Fruit fly (Drosophila melanogaster) whole organism, prepupa: ENCODE results near the gene ro.

ENCODE experiments used
- Blimp-1 ChIP-seq: fragments of 200-800 bp; sonication (Bioruptor generic); optimal IDR thresholded peaks from 3 replicates; lab custom pipeline; 2017; ENCODE audit warnings: missing biosample characterization, missing genetic modification characterization, mild to moderate bottlenecking, moderate library complexity, missing genetic modification reagents
- CG11902 ChIP-seq: fragments of 200-800 bp; sonication (Bioruptor generic); optimal IDR thresholded peaks from 3 replicates; lab custom pipeline; 2016; ENCODE audit warnings: missing biosample characterization, missing genetic modification characterization
- CG15336 ChIP-seq: fragments of 200-800 bp; sonication (Bioruptor generic); IDR thresholded peaks from 2 replicates; pipeline ENCODE4 v1.3.6; 2022; ENCODE audit warnings: missing biosample characterization, missing genetic modification characterization
- CG1621 ChIP-seq: fragments of 200-800 bp; sonication (Bioruptor generic); optimal IDR thresholded peaks from 3 replicates; lab custom pipeline; 2018; ENCODE audit warnings: missing biosample characterization, mild to moderate bottlenecking, missing genetic modification characterization
- CG31627 ChIP-seq: fragments of 200-800 bp; sonication (Bioruptor generic); optimal IDR thresholded peaks from 3 replicates; lab custom pipeline; 2016; ENCODE audit warnings: missing biosample characterization, missing genetic modification characterization
- CG32006 ChIP-seq: fragments of 200-800 bp; sonication (Bioruptor generic); optimal IDR thresholded peaks from 3 replicates; lab custom pipeline; 2017; ENCODE audit warnings: missing biosample characterization, mild to moderate bottlenecking, missing genetic modification characterization
- CG3919 ChIP-seq: fragments of 200-800 bp; sonication (Bioruptor generic); optimal IDR thresholded peaks from 3 replicates; lab custom pipeline; 2016; ENCODE audit warnings: missing biosample characterization, missing genetic modification characterization
- CG6792 ChIP-seq: fragments of 200-800 bp; sonication (Bioruptor generic); optimal IDR thresholded peaks from 3 replicates; lab custom pipeline; 2016; ENCODE audit warnings: missing biosample characterization, missing genetic modification characterization
- CG6854 ChIP-seq: fragments of 200-800 bp; sonication (Bioruptor generic); optimal IDR thresholded peaks from 2 replicates; lab custom pipeline; 2017; ENCODE audit warnings: missing biosample characterization, mild to moderate bottlenecking, missing genetic modification characterization
- Eip78C ChIP-seq: fragments of 200-800 bp; sonication (Bioruptor generic); peaks from one replicate; lab custom pipeline; 2016; ENCODE audit warnings: missing biosample characterization, missing genetic modification characterization
- Eip93F ChIP-seq: fragments of 200-800 bp; sonication (Bioruptor generic); optimal IDR thresholded peaks from 2 replicates; lab custom pipeline; 2016; ENCODE audit warnings: missing biosample characterization, mild to moderate bottlenecking, missing genetic modification characterization
- Ets96B ChIP-seq: fragments of 200-800 bp; optimal IDR thresholded peaks from 2 replicates; lab custom pipeline; 2019; ENCODE audit warnings: missing biosample characterization, mild to moderate bottlenecking, missing genetic modification characterization, moderate library complexity
- Gug ChIP-seq: fragments of 200-800 bp; sonication (Bioruptor generic); IDR thresholded peaks from 2 replicates; pipeline ENCODE4 v1.3.6; 2022; ENCODE audit warnings: missing biosample characterization, missing genetic modification characterization
- Hr39 ChIP-seq: fragments of 200-800 bp; sonication (Bioruptor generic); optimal IDR thresholded peaks from 2 replicates; lab custom pipeline; 2016; ENCODE audit warnings: missing biosample characterization, missing genetic modification characterization
- Hr4 ChIP-seq: fragments of 200-800 bp; sonication (Bioruptor generic); optimal IDR thresholded peaks from 3 replicates; lab custom pipeline; 2016; ENCODE audit warnings: missing biosample characterization, missing genetic modification characterization
- Met ChIP-seq: fragments of 200-800 bp; sonication (Bioruptor generic); optimal IDR thresholded peaks from 3 replicates; lab custom pipeline; 2016; ENCODE audit warnings: missing biosample characterization, missing genetic modification characterization
- OdsH ChIP-seq: fragments of 200-800 bp; sonication (Bioruptor generic); optimal IDR thresholded peaks from 3 replicates; lab custom pipeline; 2016; ENCODE audit warnings: missing biosample characterization, missing genetic modification characterization
- Smox ChIP-seq: fragments of 200-800 bp; sonication (Bioruptor generic); optimal IDR thresholded peaks from 3 replicates; lab custom pipeline; 2016; ENCODE audit warnings: missing biosample characterization, missing genetic modification characterization
- Sox102F ChIP-seq: fragments of 200-800 bp; sonication (Bioruptor generic); optimal IDR thresholded peaks from 2 replicates; lab custom pipeline; 2016; ENCODE audit warnings: missing biosample characterization, mild to moderate bottlenecking, missing genetic modification characterization
- Sox15 ChIP-seq: fragments of 200-800 bp; sonication (Bioruptor generic); optimal IDR thresholded peaks from 3 replicates; lab custom pipeline; 2016; ENCODE audit warnings: missing biosample characterization, missing genetic modification characterization
- achi ChIP-seq: fragments of 200-800 bp; sonication (Bioruptor generic); optimal IDR thresholded peaks from 3 replicates; lab custom pipeline; 2016; ENCODE audit warnings: missing biosample characterization, missing genetic modification characterization
- acj6 ChIP-seq: fragments of 200-800 bp; sonication (Bioruptor generic); optimal IDR thresholded peaks from 3 replicates; lab custom pipeline; 2016; ENCODE audit warnings: missing biosample characterization, missing genetic modification characterization
- cyc ChIP-seq: fragments of 200-800 bp; sonication (Bioruptor generic); optimal IDR thresholded peaks from 3 replicates; lab custom pipeline; 2016; ENCODE audit warnings: missing biosample characterization, missing genetic modification characterization
- dac ChIP-seq: fragments of 200-800 bp; sonication (Bioruptor generic); optimal IDR thresholded peaks from 2 replicates; lab custom pipeline; 2017; ENCODE audit warnings: missing biosample characterization, mild to moderate bottlenecking, missing genetic modification characterization
- dsx ChIP-seq: fragments of 200-800 bp; optimal IDR thresholded peaks from 3 replicates; lab custom pipeline; 2019; ENCODE audit warnings: missing biosample characterization, mild to moderate bottlenecking, missing genetic modification characterization, moderate library complexity; ENCODE audit not compliant: poor library complexity, severe bottlenecking
- esn ChIP-seq: fragments of 200-800 bp; sonication (Bioruptor generic); optimal IDR thresholded peaks from 2 replicates; lab custom pipeline; 2016; ENCODE audit warnings: missing biosample characterization, mild to moderate bottlenecking, missing genetic modification characterization, moderate library complexity
- fd85E ChIP-seq: fragments of 200-800 bp; sonication (Bioruptor generic); optimal IDR thresholded peaks from 3 replicates; lab custom pipeline; 2016; ENCODE audit warnings: missing biosample characterization, missing genetic modification characterization
- net ChIP-seq: fragments of 200-800 bp; sonication (Bioruptor generic); optimal IDR thresholded peaks from 3 replicates; lab custom pipeline; 2016; ENCODE audit warnings: missing biosample characterization, missing genetic modification characterization
- salr ChIP-seq, 2 experiments: fragments of 200-800 bp; sonication (Bioruptor generic); optimal IDR thresholded peaks; 3 replicates each; lab custom pipeline; 2016 to 2018; ENCODE audit warnings: missing biosample characterization in 2 of 2, missing genetic modification characterization in 2 of 2, mild to moderate bottlenecking in 1 of 2
- spab ChIP-seq: fragments of 200-800 bp; sonication (Bioruptor generic); optimal IDR thresholded peaks from 2 replicates; lab custom pipeline; 2017; ENCODE audit warnings: missing biosample characterization, mild to moderate bottlenecking, missing genetic modification characterization, missing genetic modification reagents
- ss ChIP-seq, 2 experiments: fragments of 200-800 bp; sonication (Bioruptor generic); optimal IDR thresholded peaks; 2 replicates in 1 of 2; 3 replicates in 1 of 2; lab custom pipeline; 2017 to 2018; ENCODE audit warnings: mild to moderate bottlenecking in 2 of 2, missing biosample characterization in 2 of 2, missing genetic modification characterization in 2 of 2, moderate library complexity in 1 of 2
- svp ChIP-seq: fragments of 200-800 bp; sonication (Bioruptor generic); peaks from one replicate; lab custom pipeline; 2016; ENCODE audit warnings: missing biosample characterization, missing genetic modification characterization
- topi ChIP-seq: fragments of 200-800 bp; sonication (Bioruptor generic); optimal IDR thresholded peaks from 3 replicates; lab custom pipeline; 2016; ENCODE audit warnings: missing biosample characterization, missing genetic modification characterization
- vri ChIP-seq: fragments of 200-800 bp; sonication (Bioruptor generic); optimal IDR thresholded peaks from 3 replicates; lab custom pipeline; 2016; ENCODE audit warnings: missing biosample characterization, mild to moderate bottlenecking, missing genetic modification characterization

Gene ro

dm6 chr3R:26886283-26886689 lies 5.3 kb upstream of the ro start (continued):
- TF ChIP-seq CG31627 (GFP tag; lab: Kevin White, UChicago) (peak; percentile 50), salr (GFP tag; optimal IDR thresholded peaks at IDR 0.05; lab: Kevin White, UChicago) (peak; percentile 42 to 84), vri (GFP tag; lab: Kevin White, UChicago) (peak; percentile 47), Eip93F (no peak), cyc (peak; percentile 5), ss (GFP tag; optimal IDR thresholded peaks at IDR 0.05; lab: Kevin White, UChicago) (peak; percentile 71 to 76), Sox15 (GFP tag; lab: Kevin White, UChicago) (no peak), CG1621 (tag; lab: Kevin White, UChicago) (peak; percentile 67), spab (GFP tag; lab: Kevin White, UChicago) (peak; percentile 83), Hr4 (peak; percentile 30)

dm6 chr3R:26885192-26885591 lies 4.2 kb upstream of the ro start:
- TF ChIP-seq Blimp-1 (GFP tag; lab: Kevin White, UChicago) (peak; percentile 72), vri (GFP tag; lab: Kevin White, UChicago) (no peak)

- TF ChIP-seq topi (no peak), dac (GFP tag; lab: Kevin White, UChicago) (no peak), CG6792 (GFP tag; lab: Kevin White, UChicago) (no peak), Gug (no peak)
Observed at dm6 chr3R:26883015-26883292, 2.0 kb upstream of the ro start.

- TF ChIP-seq Ets96B (no peak), Blimp-1 (GFP tag; lab: Kevin White, UChicago) (no peak), Met (peak; percentile 44), topi (peak; percentile 39), CG32006 (GFP tag; lab: Kevin White, UChicago) (peak; percentile 8), CG6792 (GFP tag; lab: Kevin White, UChicago) (no peak), CG6854 (GFP tag; lab: Kevin White, UChicago) (no peak), svp (peak; percentile 76), Smox (GFP tag; lab: Kevin White, UChicago) (peak; percentile 21), Eip78C (GFP tag; lab: Kevin White, UChicago) (peak; percentile 84), dsx (GFP tag; lab: Kevin White, UChicago) (no peak), achi (GFP tag; lab: Kevin White, UChicago) (no peak), CG11902 (no peak), vri (GFP tag; lab: Kevin White, UChicago) (no peak), CG31627 (GFP tag; lab: Kevin White, UChicago) (peak; percentile 0), cyc (no peak), esn (GFP tag; lab: Kevin White, UChicago) (peak; percentile 44), net (GFP tag; lab: Kevin White, UChicago) (no peak), salr (GFP tag; optimal IDR thresholded peaks at IDR 0.05; lab: Kevin White, UChicago) (no peak), Hr39 (peak; percentile 21), Eip93F (no peak), Sox102F (GFP tag; lab: Kevin White, UChicago) (peak; percentile 44), acj6 (no peak), OdsH (GFP tag; lab: Kevin White, UChicago) (peak; percentile 7), CG15336 (GFP tag; lab: Robert Waterston, UW) (no peak), CG3919 (GFP tag; lab: Kevin White, UChicago) (peak; percentile 22), fd85E (GFP tag; lab: Kevin White, UChicago) (no peak)
Observed at dm6 chr3R:26882230-26883014, 1.5 kb upstream of the ro start.
